Fruit fly (Drosophila melanogaster) whole organism, embryonic: Measurements from ENCODE around the gene CG10019.

Experiments used
- Aef1 ChIP-seq: fragments of 200-800 bp; sonication (Bioruptor generic); IDR thresholded peaks from 3 replicates; pipeline ENCODE4 v1.3.6; 2022; ENCODE audit warnings: missing biosample characterization, missing genetic modification characterization
- Atf6 ChIP-seq: fragments of 200-800 bp; sonication (Bioruptor generic); IDR thresholded peaks from 2 replicates; pipeline ENCODE4 v1.3.6; 2022; ENCODE audit warnings: missing biosample characterization, missing genetic modification characterization
- Awh ChIP-seq: fragments of 200-800 bp; sonication (Bioruptor generic); IDR thresholded peaks from 2 replicates; pipeline ENCODE4, ENCODE4 v1.3.6; 2022; ENCODE audit warnings: missing biosample characterization, missing genetic modification characterization
- Bdp1 ChIP-seq: fragments of 200-800 bp; sonication (Bioruptor generic); optimal IDR thresholded peaks from 3 replicates; lab custom pipeline; 2016; ENCODE audit warnings: missing biosample characterization, missing genetic modification characterization
- CG11085 ChIP-seq: fragments of 200-800 bp; sonication (Bioruptor generic); IDR thresholded peaks from 2 replicates; pipeline ENCODE4 v1.3.6; 2022; ENCODE audit warnings: missing biosample characterization, missing genetic modification characterization
- CG12071 ChIP-seq: fragments of 200-800 bp; sonication (Bioruptor generic); optimal IDR thresholded peaks from 3 replicates; lab custom pipeline; 2018; ENCODE audit warnings: missing biosample characterization, mild to moderate bottlenecking, missing genetic modification characterization
- CG17912 ChIP-seq: fragments of 200-800 bp; sonication (Bioruptor generic); optimal IDR thresholded peaks from 2 replicates; lab custom pipeline; 2018; ENCODE audit warnings: missing biosample characterization, mild to moderate bottlenecking, missing genetic modification characterization
- CG2202 ChIP-seq: fragments of 200-800 bp; sonication (Bioruptor generic); optimal IDR thresholded peaks from 2 replicates; lab custom pipeline; 2018; ENCODE audit warnings: missing biosample characterization, mild to moderate bottlenecking, missing genetic modification characterization
- CG31441 ChIP-seq: fragments of 200-800 bp; sonication (Bioruptor generic); IDR thresholded peaks from 2 replicates; pipeline ENCODE4 v1.3.6; 2022; ENCODE audit warnings: missing biosample characterization, missing genetic modification characterization
- CG32532 ChIP-seq: fragments of 200-800 bp; sonication (Bioruptor generic); IDR thresholded peaks from 2 replicates; pipeline ENCODE4 v1.3.6; 2022; ENCODE audit warnings: missing biosample characterization, missing genetic modification characterization
- CG32767 ChIP-seq: fragments of 200-800 bp; sonication (Bioruptor generic); IDR thresholded peaks from 2 replicates; pipeline ENCODE4 v1.3.6; 2022; ENCODE audit warnings: missing biosample characterization, missing genetic modification characterization
- CG3281 ChIP-seq: fragments of 200-800 bp; sonication (Bioruptor generic); optimal IDR thresholded peaks from 3 replicates; lab custom pipeline; 2017; ENCODE audit warnings: missing biosample characterization, mild to moderate bottlenecking, missing genetic modification characterization
- CG33213 ChIP-seq: fragments of 200-800 bp; sonication (Bioruptor generic); optimal IDR thresholded peaks from 3 replicates; lab custom pipeline; 2016; ENCODE audit warnings: missing biosample characterization, missing genetic modification characterization
- CG5180 ChIP-seq: fragments of 200-800 bp; sonication (Bioruptor generic); optimal IDR thresholded peaks from 3 replicates; lab custom pipeline; 2017; ENCODE audit warnings: missing biosample characterization, missing genetic modification characterization, mild to moderate bottlenecking, moderate library complexity, missing genetic modification reagents
- CG5953 ChIP-seq: fragments of 200-800 bp; sonication (Bioruptor generic); IDR thresholded peaks from 2 replicates; pipeline ENCODE4 v1.3.6; 2022; ENCODE audit warnings: missing biosample characterization, missing genetic modification characterization
- CG6175 ChIP-seq: fragments of 200-800 bp; sonication (Bioruptor generic); IDR thresholded peaks from 3 replicates; pipeline ENCODE4 v1.3.6; 2022; ENCODE audit warnings: missing biosample characterization, missing genetic modification characterization
- CG6654 ChIP-seq: fragments of 200-800 bp; sonication (Bioruptor generic); optimal IDR thresholded peaks from 2 replicates; lab custom pipeline; 2017; ENCODE audit warnings: missing biosample characterization, mild to moderate bottlenecking, missing genetic modification characterization
- CG6854 ChIP-seq: fragments of 200-800 bp; sonication (Bioruptor generic); optimal IDR thresholded peaks from 3 replicates; lab custom pipeline; 2017; ENCODE audit warnings: missing biosample characterization, mild to moderate bottlenecking, missing genetic modification characterization
- CG7271 ChIP-seq: fragments of 200-800 bp; sonication (Bioruptor generic); optimal IDR thresholded peaks from 2 replicates; lab custom pipeline; 2018; ENCODE audit warnings: missing biosample characterization, mild to moderate bottlenecking, missing genetic modification characterization, moderate library complexity
- CG8290 ChIP-seq, 3 experiments: fragments of 200-800 bp; sonication (Bioruptor generic); optimal IDR thresholded peaks; 2 replicates each; lab custom pipeline; 2016 to 2019; ENCODE audit warnings: missing biosample characterization in 3 of 3, missing genetic modification characterization in 3 of 3, mild to moderate bottlenecking in 2 of 3, moderate library complexity in 1 of 3
- GATAe ChIP-seq: fragments of 200-800 bp; sonication (Bioruptor generic); conservative IDR thresholded peaks from 2 replicates; pipeline ENCODE4 v1.3.6; 2022; ENCODE audit warnings: missing biosample characterization, missing genetic modification characterization
- Hey ChIP-seq: fragments of 200-800 bp; sonication (Bioruptor generic); optimal IDR thresholded peaks from 3 replicates; lab custom pipeline; 2018; ENCODE audit warnings: missing biosample characterization, mild to moderate bottlenecking, missing genetic modification characterization
- Myb ChIP-seq: fragments of 200-800 bp; sonication (Bioruptor generic); optimal IDR thresholded peaks from 2 replicates; lab custom pipeline; 2016; ENCODE audit warnings: missing biosample characterization, missing genetic modification characterization
- Neu2 ChIP-seq: fragments of 200-800 bp; sonication (Bioruptor generic); optimal IDR thresholded peaks from 3 replicates; lab custom pipeline; 2016; ENCODE audit warnings: missing biosample characterization, missing genetic modification characterization, borderline replicate concordance
- Nf-YB ChIP-seq: fragments of 200-800 bp; sonication (Bioruptor generic); optimal IDR thresholded peaks from 3 replicates; lab custom pipeline; 2019; ENCODE audit warnings: missing biosample characterization, mild to moderate bottlenecking, missing genetic modification characterization, moderate library complexity
- Ravus ChIP-seq: fragments of 200-800 bp; sonication (Bioruptor generic); IDR thresholded peaks from 2 replicates; pipeline ENCODE4 v1.3.6; 2022; ENCODE audit warnings: missing biosample characterization, missing genetic modification characterization
- Sin3A ChIP-seq: fragments of >200 bp; optimal IDR thresholded peaks from 2 replicates; lab custom pipeline; 2018
- aop ChIP-seq: fragments of 200-800 bp; sonication (Bioruptor generic); IDR thresholded peaks from 2 replicates; pipeline ENCODE4 v1.3.6; 2022; ENCODE audit warnings: missing biosample characterization, missing genetic modification characterization
- ash1 ChIP-seq: fragments of 200-800 bp; sonication (Bioruptor generic); optimal IDR thresholded peaks from 2 replicates; lab custom pipeline; 2018; ENCODE audit warnings: missing biosample characterization, mild to moderate bottlenecking, missing genetic modification characterization
- caup ChIP-seq: fragments of 200-800 bp; sonication (Bioruptor generic); optimal IDR thresholded peaks from 3 replicates; lab custom pipeline; 2017; ENCODE audit warnings: missing biosample characterization, mild to moderate bottlenecking, missing genetic modification characterization, moderate library complexity; ENCODE audit not compliant: severe bottlenecking
- cg ChIP-seq: fragments of 200-800 bp; sonication (Bioruptor generic); optimal IDR thresholded peaks from 3 replicates; lab custom pipeline; 2019; ENCODE audit warnings: missing biosample characterization, mild to moderate bottlenecking, missing genetic modification characterization, moderate library complexity
- croc ChIP-seq: fragments of 200-800 bp; sonication (Bioruptor generic); conservative IDR thresholded peaks from 3 replicates; pipeline ENCODE4 v1.3.6; 2022; ENCODE audit warnings: missing biosample characterization, missing genetic modification characterization
- dpn ChIP-seq, 2 experiments: fragments of 200-800 bp; sonication (Bioruptor generic); optimal IDR thresholded peaks; 3 replicates each; lab custom pipeline; 2016; ENCODE audit warnings: missing biosample characterization in 2 of 2, missing genetic modification characterization in 2 of 2
- esg ChIP-seq: fragments of 200-800 bp; sonication (Bioruptor generic); conservative IDR thresholded peaks from 2 replicates; pipeline ENCODE4 v1.3.6; 2022; ENCODE audit warnings: missing biosample characterization, missing genetic modification characterization
- exex ChIP-seq: fragments of 200-800 bp; sonication (Bioruptor generic); optimal IDR thresholded peaks from 4 replicates; lab custom pipeline; 2018; ENCODE audit warnings: missing biosample characterization, mild to moderate bottlenecking, missing genetic modification characterization, moderate library complexity
- fd64A ChIP-seq: fragments of 200-800 bp; sonication (Bioruptor generic); optimal IDR thresholded peaks from 3 replicates; lab custom pipeline; 2018; ENCODE audit warnings: missing biosample characterization, mild to moderate bottlenecking, missing genetic modification characterization
- her ChIP-seq: fragments of 200-800 bp; sonication (Bioruptor generic); optimal IDR thresholded peaks from 2 replicates; lab custom pipeline; 2016; ENCODE audit warnings: missing biosample characterization, missing genetic modification characterization
- ind ChIP-seq: fragments of 200-800 bp; sonication (Bioruptor generic); optimal IDR thresholded peaks from 3 replicates; lab custom pipeline; 2016; ENCODE audit warnings: missing biosample characterization, missing genetic modification characterization
- kay ChIP-seq: fragments of 200-800 bp; sonication (Bioruptor generic); optimal IDR thresholded peaks from 2 replicates; lab custom pipeline; 2016; ENCODE audit warnings: missing biosample characterization, missing genetic modification characterization
- klu ChIP-seq: fragments of 200-800 bp; sonication (Bioruptor generic); IDR thresholded peaks from 2 replicates; pipeline ENCODE4 v1.3.6; 2022; ENCODE audit warnings: missing biosample characterization, missing genetic modification characterization
- mirr ChIP-seq: fragments of 200-800 bp; sonication (Bioruptor generic); optimal IDR thresholded peaks from 3 replicates; lab custom pipeline; 2018; ENCODE audit warnings: missing biosample characterization, mild to moderate bottlenecking, missing genetic modification characterization
- nerfin-1 ChIP-seq: fragments of 200-800 bp; sonication (Bioruptor generic); optimal IDR thresholded peaks from 3 replicates; lab custom pipeline; 2019; ENCODE audit warnings: missing biosample characterization, mild to moderate bottlenecking, missing genetic modification characterization, moderate library complexity
- nom ChIP-seq: fragments of 200-800 bp; sonication (Bioruptor generic); optimal IDR thresholded peaks from 2 replicates; lab custom pipeline; 2017; ENCODE audit warnings: missing biosample characterization, missing genetic modification characterization, mild to moderate bottlenecking, moderate library complexity, missing genetic modification reagents
- onecut ChIP-seq: fragments of 200-800 bp; sonication (Bioruptor generic); IDR thresholded peaks from 2 replicates; pipeline ENCODE4 v1.3.6; 2022; ENCODE audit warnings: missing biosample characterization, missing genetic modification characterization
- sd ChIP-seq: fragments of 200-800 bp; sonication (Bioruptor generic); optimal IDR thresholded peaks from 3 replicates; lab custom pipeline; 2018; ENCODE audit warnings: missing biosample characterization, mild to moderate bottlenecking, missing genetic modification characterization, moderate library complexity
- shn ChIP-seq: fragments of 200-800 bp; sonication (Bioruptor generic); optimal IDR thresholded peaks from 3 replicates; lab custom pipeline; 2016; ENCODE audit warnings: missing biosample characterization, missing genetic modification characterization
- sim ChIP-seq: fragments of 200-800 bp; sonication (Bioruptor generic); IDR thresholded peaks from 2 replicates; pipeline ENCODE4 v1.3.6; 2022; ENCODE audit warnings: missing biosample characterization, missing genetic modification characterization
- sisA ChIP-seq: fragments of 200-800 bp; sonication (Bioruptor generic); IDR thresholded peaks from 2 replicates; pipeline ENCODE4 v1.3.6; 2022; ENCODE audit warnings: missing biosample characterization, missing genetic modification characterization
- tgo ChIP-seq: fragments of 200-800 bp; sonication (Bioruptor generic); IDR thresholded peaks from 3 replicates; pipeline ENCODE4 v1.3.6; 2022; ENCODE audit warnings: missing biosample characterization, missing genetic modification characterization
- tna ChIP-seq: fragments of 200-800 bp; sonication (Bioruptor generic); IDR thresholded peaks from 2 replicates; pipeline ENCODE4 v1.3.6; 2022; ENCODE audit warnings: missing biosample characterization, missing genetic modification characterization; ENCODE audit not compliant: partially characterized antibody
- vfl ChIP-seq: fragments of 200-800 bp; sonication (Bioruptor generic); optimal IDR thresholded peaks from 2 replicates; lab custom pipeline; 2016; ENCODE audit warnings: missing biosample characterization, missing genetic modification characterization
- zfh1 ChIP-seq: fragments of 200-800 bp; sonication (Bioruptor generic); IDR thresholded peaks from 3 replicates; pipeline ENCODE4 v1.3.6; 2022; ENCODE audit warnings: missing biosample characterization, missing genetic modification characterization

The CG10019 gene

dm6 chr2L:3712949-3713416 lies 17.3 kb upstream of the CG10019 start, which contains the start of the genes CG31955 and CG2818 (continued):
- no peak for TF ChIP-seq onecut
- TF ChIP-seq Neu2 (GFP tag; lab: Kevin White, UChicago): no peak
- TF ChIP-seq CG31441: no peak
- TF ChIP-seq sd (tag; lab: Kevin White, UChicago): peak; percentile 51
- TF ChIP-seq CG7271: no peak
- no peak for TF ChIP-seq zfh1 (GFP tag; lab: Robert Waterston, UW)
- no peak for TF ChIP-seq caup (GFP tag; lab: Kevin White, UChicago)
- TF ChIP-seq nom (GFP tag; lab: Kevin White, UChicago): no peak
- no peak for TF ChIP-seq exex (tag; lab: Kevin White, UChicago)
- TF ChIP-seq CG2202: no peak
- TF ChIP-seq Bdp1 (GFP tag; lab: Kevin White, UChicago): no peak
- no peak for TF ChIP-seq cg (GFP tag; lab: Kevin White, UChicago)
- peak; percentile 50 for TF ChIP-seq kay (GFP tag; lab: Kevin White, UChicago)
- no peak for TF ChIP-seq aop
- no peak for TF ChIP-seq sisA
- TF ChIP-seq GATAe (GFP tag; lab: Robert Waterston, UW): 0 out of 2 replicates have a peak, but pooled peaks have one; percentile 25
- no peak for TF ChIP-seq CG8290 (GFP tag; optimal IDR thresholded peaks at IDR 0.05; lab: Kevin White, UChicago)
- peak in 1 of 2 experiments; percentile 59 for TF ChIP-seq CG8290 (tag; optimal IDR thresholded peaks at IDR 0.05; lab: Kevin White, UChicago)
- TF ChIP-seq fd64A: no peak
- no peak for TF ChIP-seq tgo (GFP tag; lab: Robert Waterston, UW)
- TF ChIP-seq croc (GFP tag; lab: Robert Waterston, UW): no peak
- no peak for TF ChIP-seq klu (GFP tag; lab: Robert Waterston, UW)
- TF ChIP-seq esg (GFP tag; lab: Robert Waterston, UW): no peak
- TF ChIP-seq nerfin-1 (tag; lab: Kevin White, UChicago): no peak
- TF ChIP-seq CG6654 (GFP tag; lab: Kevin White, UChicago): no peak
- peak; percentile 22 for TF ChIP-seq CG3281 (GFP tag; lab: Kevin White, UChicago)
- TF ChIP-seq CG32532: no peak
- TF ChIP-seq Ravus (GFP tag; lab: Robert Waterston, UW): no peak
- TF ChIP-seq tna: no peak
- TF ChIP-seq dpn (GFP tag; optimal IDR thresholded peaks at IDR 0.05; lab: Kevin White, UChicago): peak in 1 of 2 experiments; percentile 14
- peak; percentile 38 for TF ChIP-seq Sin3A
- no peak for TF ChIP-seq CG5953 (GFP tag; lab: Robert Waterston, UW)
- TF ChIP-seq Atf6 (GFP tag; lab: Robert Waterston, UW): no peak
- no peak for TF ChIP-seq ash1 (GFP tag; lab: Kevin White, UChicago)
- no peak for TF ChIP-seq CG11085 (GFP tag; lab: Robert Waterston, UW)
- no peak for TF ChIP-seq sim
- TF ChIP-seq Nf-YB (GFP tag; lab: Kevin White, UChicago): no peak
- TF ChIP-seq Awh (GFP tag; lab: Robert Waterston, UW): no peak
- TF ChIP-seq CG33213: no peak
- TF ChIP-seq mirr: no peak
- TF ChIP-seq shn (GFP tag; lab: Kevin White, UChicago): no peak
- no peak for TF ChIP-seq CG5180 (GFP tag; lab: Kevin White, UChicago)
- peak; percentile 55 for TF ChIP-seq Myb (GFP tag; lab: Kevin White, UChicago)
- no peak for TF ChIP-seq CG32767 (GFP tag; lab: Robert Waterston, UW)
- TF ChIP-seq Aef1 (GFP tag; lab: Robert Waterston, UW): no peak
- no peak for TF ChIP-seq CG6175 (GFP tag; lab: Robert Waterston, UW)
- TF ChIP-seq CG12071 (GFP tag; lab: Kevin White, UChicago): no peak
- TF ChIP-seq vfl (GFP tag; lab: Kevin White, UChicago): no peak
- TF ChIP-seq Hey (tag; lab: Kevin White, UChicago): no peak
- TF ChIP-seq her (GFP tag; lab: Kevin White, UChicago): no peak
- peak; percentile 1 for TF ChIP-seq ind (GFP tag; lab: Kevin White, UChicago)
- no peak for TF ChIP-seq CG6854
- TF ChIP-seq CG17912 (GFP tag; lab: Kevin White, UChicago): no peak
